Worm (Caenorhabditis elegans): Measurements from ENCODE around the gene R07B1.8.

- TF ChIP-seq him-1 (tag; optimal IDR thresholded peaks at IDR 0.05) (no peak), dao-5 (tag; optimal IDR thresholded peaks at IDR 0.05) (no peak)
Observed at ce11 chrX:9882112-9882511, 9.7 kb upstream of the R07B1.8 start, which contains the start of gene glo-1.
